Worm (Caenorhabditis elegans): ENCODE results near the gene C14C6.5.

DNA sequence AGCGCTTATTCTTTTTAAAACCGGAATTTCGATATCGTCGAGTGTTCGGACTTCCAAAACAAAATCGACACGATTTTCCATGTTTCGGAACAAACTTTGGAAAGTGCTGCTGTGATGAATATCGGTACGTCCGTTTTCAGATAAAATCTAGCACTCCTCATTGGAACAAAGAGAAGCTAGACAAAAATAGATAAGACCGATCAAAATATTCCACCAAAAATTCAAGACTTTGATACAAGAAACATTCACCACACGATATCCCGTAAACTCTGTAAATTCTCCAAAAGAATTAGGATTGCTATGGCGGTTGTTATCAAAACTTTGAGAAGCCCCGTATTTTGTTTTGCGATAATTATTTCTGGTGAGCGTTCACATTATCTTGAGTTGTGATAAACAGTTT, 6.7 kb downstream of the C14C6.5 start, which contains the start of gene C14C6.3:
- TF ChIP-seq flh-1 (GFP tag; optimal IDR thresholded peaks at IDR 0.05): no peak
- no peak for TF ChIP-seq pha-4 (tag; optimal IDR thresholded peaks at IDR 0.05)
- no peak for TF ChIP-seq snpc-4 (tag; optimal IDR thresholded peaks at IDR 0.05)
